Fruit fly (Drosophila melanogaster) whole organism, embryonic: ENCODE measurements around the gene CG11426.
A peak's percentile ranks its signal among the peaks of the same experiment; 100 is the strongest.

Experiments used
- ATbp ChIP-seq: fragments of 200-800 bp; sonication (Bioruptor generic); optimal IDR thresholded peaks from 2 replicates; lab custom pipeline; 2017; ENCODE audit warnings: missing biosample characterization, mild to moderate bottlenecking, missing genetic modification characterization, missing genetic modification reagents
- Blimp-1 ChIP-seq: fragments of 200-800 bp; sonication (Bioruptor generic); optimal IDR thresholded peaks from 3 replicates; lab custom pipeline; 2018; ENCODE audit warnings: missing biosample characterization, missing genetic modification characterization, mild to moderate bottlenecking, moderate library complexity, missing genetic modification reagents
- CG12744 ChIP-seq: fragments of 200-800 bp; sonication (Bioruptor generic); optimal IDR thresholded peaks from 2 replicates; lab custom pipeline; 2016; ENCODE audit warnings: missing biosample characterization, missing genetic modification characterization
- CG12769 ChIP-seq: fragments of 200-800 bp; sonication (Bioruptor generic); optimal IDR thresholded peaks from 2 replicates; lab custom pipeline; 2019; ENCODE audit warnings: missing biosample characterization, mild to moderate bottlenecking, missing genetic modification characterization, moderate library complexity
- CG15269 ChIP-seq: fragments of 200-800 bp; sonication (Bioruptor generic); optimal IDR thresholded peaks from 2 replicates; lab custom pipeline; 2018; ENCODE audit warnings: missing biosample characterization, mild to moderate bottlenecking, missing genetic modification characterization, moderate library complexity
- CG15601 ChIP-seq: fragments of 200-800 bp; sonication (Bioruptor generic); optimal IDR thresholded peaks from 3 replicates; lab custom pipeline; 2019; ENCODE audit warnings: missing biosample characterization, mild to moderate bottlenecking, missing genetic modification characterization, moderate library complexity
- CG18262 ChIP-seq: fragments of 200-800 bp; optimal IDR thresholded peaks from 3 replicates; lab custom pipeline; 2019; ENCODE audit warnings: missing biosample characterization, mild to moderate bottlenecking, missing genetic modification characterization, moderate library complexity
- CG2120 ChIP-seq: fragments of 200-800 bp; sonication (Bioruptor generic); optimal IDR thresholded peaks from 3 replicates; lab custom pipeline; 2016; ENCODE audit warnings: missing biosample characterization, missing genetic modification characterization
- CG2678 ChIP-seq: fragments of 200-800 bp; sonication (Bioruptor generic); optimal IDR thresholded peaks from 3 replicates; lab custom pipeline; 2019; ENCODE audit warnings: missing biosample characterization, mild to moderate bottlenecking, missing genetic modification characterization, moderate library complexity
- CG3281 ChIP-seq: fragments of 200-800 bp; sonication (Bioruptor generic); optimal IDR thresholded peaks from 3 replicates; lab custom pipeline; 2017; ENCODE audit warnings: missing biosample characterization, mild to moderate bottlenecking, missing genetic modification characterization
- CG4707 ChIP-seq: fragments of 200-800 bp; sonication (Bioruptor generic); optimal IDR thresholded peaks from 2 replicates; lab custom pipeline; 2018; ENCODE audit warnings: missing biosample characterization, mild to moderate bottlenecking, missing genetic modification characterization, moderate library complexity
- CG5180 ChIP-seq: fragments of 200-800 bp; sonication (Bioruptor generic); optimal IDR thresholded peaks from 3 replicates; lab custom pipeline; 2017; ENCODE audit warnings: missing biosample characterization, missing genetic modification characterization, mild to moderate bottlenecking, moderate library complexity, missing genetic modification reagents
- CG9932 ChIP-seq: fragments of 200-800 bp; sonication (Bioruptor generic); IDR thresholded peaks from 2 replicates; pipeline ENCODE4 v1.3.6; 2022; ENCODE audit warnings: missing biosample characterization, missing genetic modification characterization
- Deaf1 ChIP-seq: fragments of 200-800 bp; optimal IDR thresholded peaks from 3 replicates; lab custom pipeline; 2019; ENCODE audit warnings: missing biosample characterization, mild to moderate bottlenecking, missing genetic modification characterization, moderate library complexity
- Drgx ChIP-seq: fragments of 200-800 bp; sonication (Bioruptor generic); IDR thresholded peaks from 2 replicates; pipeline ENCODE4 v1.3.6; 2022; ENCODE audit warnings: missing biosample characterization, missing genetic modification characterization
- Fer1 ChIP-seq: fragments of 200-800 bp; sonication (Bioruptor generic); optimal IDR thresholded peaks from 2 replicates; lab custom pipeline; 2017; ENCODE audit warnings: missing biosample characterization, mild to moderate bottlenecking, missing genetic modification characterization
- Hey ChIP-seq: fragments of 200-800 bp; sonication (Bioruptor generic); optimal IDR thresholded peaks from 3 replicates; lab custom pipeline; 2018; ENCODE audit warnings: missing biosample characterization, mild to moderate bottlenecking, missing genetic modification characterization
- Hmx ChIP-seq: fragments of 200-800 bp; sonication (Bioruptor generic); optimal IDR thresholded peaks from 2 replicates; lab custom pipeline; 2016; ENCODE audit warnings: missing biosample characterization, missing genetic modification characterization
- Meics ChIP-seq: fragments of 200-800 bp; sonication (Bioruptor generic); optimal IDR thresholded peaks from 2 replicates; lab custom pipeline; 2017; ENCODE audit warnings: missing biosample characterization, mild to moderate bottlenecking, missing genetic modification characterization
- Opbp ChIP-seq: fragments of 200-800 bp; sonication (Bioruptor generic); IDR thresholded peaks from 3 replicates; pipeline ENCODE4 v1.3.6; 2022; ENCODE audit warnings: missing biosample characterization, missing genetic modification characterization; ENCODE audit not compliant: partially characterized antibody
- PHDP ChIP-seq: fragments of 200-800 bp; sonication (Bioruptor generic); optimal IDR thresholded peaks from 3 replicates; lab custom pipeline; 2018; ENCODE audit warnings: missing biosample characterization, mild to moderate bottlenecking, missing genetic modification characterization, moderate library complexity
- Vsx1 ChIP-seq: fragments of 200-800 bp; sonication (Bioruptor generic); optimal IDR thresholded peaks from 2 replicates; lab custom pipeline; 2017; ENCODE audit warnings: missing biosample characterization, mild to moderate bottlenecking, missing genetic modification characterization, missing genetic modification reagents
- Xrp1 ChIP-seq: fragments of 200-800 bp; sonication (Bioruptor generic); IDR thresholded peaks from 2 replicates; pipeline ENCODE4 v1.3.6; 2022; ENCODE audit warnings: missing biosample characterization, missing genetic modification characterization
- abd-A ChIP-seq: fragments of 200-800 bp; sonication (Bioruptor generic); optimal IDR thresholded peaks from 3 replicates; lab custom pipeline; 2019; ENCODE audit warnings: missing biosample characterization, mild to moderate bottlenecking, missing genetic modification characterization, moderate library complexity
- bbx ChIP-seq: fragments of 200-800 bp; sonication (Bioruptor generic); IDR thresholded peaks from 2 replicates; pipeline ENCODE4 v1.3.6; 2022; ENCODE audit warnings: missing biosample characterization, missing genetic modification characterization; ENCODE audit not compliant: partially characterized antibody
- chinmo ChIP-seq: fragments of 200-800 bp; sonication (Bioruptor generic); IDR thresholded peaks from 4 replicates; pipeline ENCODE4 v1.3.6; 2022; ENCODE audit warnings: missing biosample characterization, missing genetic modification characterization; ENCODE audit not compliant: partially characterized antibody
- ci ChIP-seq: fragments of 200-800 bp; sonication (Bioruptor generic); IDR thresholded peaks from 3 replicates; pipeline ENCODE4 v1.3.6; 2022; ENCODE audit warnings: missing biosample characterization, missing genetic modification characterization
- gem ChIP-seq: fragments of 200-800 bp; sonication (Bioruptor generic); optimal IDR thresholded peaks from 2 replicates; lab custom pipeline; 2019; ENCODE audit warnings: missing biosample characterization, mild to moderate bottlenecking, missing genetic modification characterization, moderate library complexity
- gro ChIP-seq: fragments of 200-800 bp; sonication (Bioruptor generic); optimal IDR thresholded peaks from 2 replicates; lab custom pipeline; 2016; ENCODE audit warnings: missing biosample characterization, missing genetic modification characterization
- lab ChIP-seq: fragments of 200-800 bp; sonication (Bioruptor generic); optimal IDR thresholded peaks from 3 replicates; lab custom pipeline; 2017; ENCODE audit warnings: missing biosample characterization, missing genetic modification characterization, mild to moderate bottlenecking, moderate library complexity, missing genetic modification reagents
- nom ChIP-seq: fragments of 200-800 bp; sonication (Bioruptor generic); optimal IDR thresholded peaks from 2 replicates; lab custom pipeline; 2017; ENCODE audit warnings: missing biosample characterization, missing genetic modification characterization, mild to moderate bottlenecking, moderate library complexity, missing genetic modification reagents
- oc ChIP-seq: fragments of 200-800 bp; sonication (Bioruptor generic); optimal IDR thresholded peaks from 2 replicates; lab custom pipeline; 2018; ENCODE audit warnings: missing biosample characterization, mild to moderate bottlenecking, missing genetic modification characterization, moderate library complexity
- otp ChIP-seq: fragments of 200-800 bp; sonication (Bioruptor generic); IDR thresholded peaks from 3 replicates; pipeline ENCODE4, ENCODE4 v1.3.6; 2022; ENCODE audit warnings: missing biosample characterization, missing genetic modification characterization
- peb ChIP-seq: fragments of 200-800 bp; sonication (Bioruptor generic); IDR thresholded peaks from 2 replicates; pipeline ENCODE4 v1.3.6; 2022; ENCODE audit warnings: missing biosample characterization, missing genetic modification characterization
- sd ChIP-seq: fragments of 200-800 bp; sonication (Bioruptor generic); optimal IDR thresholded peaks from 3 replicates; lab custom pipeline; 2018; ENCODE audit warnings: missing biosample characterization, mild to moderate bottlenecking, missing genetic modification characterization, moderate library complexity
- sens ChIP-seq: fragments of 200-800 bp; sonication (Bioruptor generic); peaks from one replicate; lab custom pipeline; 2016; ENCODE audit warnings: missing biosample characterization, missing genetic modification characterization
- sim ChIP-seq: fragments of 200-800 bp; sonication (Bioruptor generic); IDR thresholded peaks from 2 replicates; pipeline ENCODE4 v1.3.6; 2022; ENCODE audit warnings: missing biosample characterization, missing genetic modification characterization
- so ChIP-seq: fragments of 200-800 bp; sonication (Bioruptor generic); IDR thresholded peaks from 3 replicates; pipeline ENCODE4 v1.3.6; 2022; ENCODE audit warnings: missing biosample characterization, missing genetic modification characterization
- yki ChIP-seq: fragments of >200 bp; optimal IDR thresholded peaks from 3 replicates; lab custom pipeline; 2018

CG11426 gene

dm6 chr3L:22465486-22466402 lies 4.6 kb upstream of the CG11426 start, which contains the start of gene CG11438:
Gene CG11438, plus strand, starts transcription at chr3L:22465619.
- TF ChIP-seq ci = peak; percentile 13; the same call in 1 of the 3 replicates
- TF ChIP-seq peb (GFP tag; lab: Robert Waterston, UW) = no peak
- TF ChIP-seq ATbp (GFP tag; lab: Kevin White, UChicago) = peak; percentile 39
- TF ChIP-seq Meics (GFP tag; lab: Kevin White, UChicago) = peak; percentile 7
- no peak for TF ChIP-seq Xrp1 (GFP tag; lab: Robert Waterston, UW)
- peak; percentile 82 for TF ChIP-seq sd
- TF ChIP-seq yki (lab: Kevin White, UChicago) = no peak
- peak; percentile 62 for TF ChIP-seq sens (GFP tag; lab: Kevin White, UChicago)
- peak; percentile 20 for TF ChIP-seq CG2120 (GFP tag; lab: Kevin White, UChicago)
- peak; percentile 8 for TF ChIP-seq nom
- TF ChIP-seq so = 0 out of 3 replicates have a peak, but pooled peaks have one; percentile 13
- TF ChIP-seq abd-A = peak; percentile 20
- peak; percentile 5 for TF ChIP-seq Fer1 (GFP tag; lab: Kevin White, UChicago)
- TF ChIP-seq CG9932 (GFP tag; lab: Robert Waterston, UW) = 0 out of 2 replicates have a peak, but pooled peaks have one; percentile 23
- peak; percentile 7 for TF ChIP-seq CG15269 (tag; lab: Kevin White, UChicago)
- TF ChIP-seq Opbp = 0 out of 3 replicates have a peak, but pooled peaks have one; percentile 34
- peak; percentile 23 for TF ChIP-seq CG2678 (tag; lab: Kevin White, UChicago)
- TF ChIP-seq sim (GFP tag; lab: Robert Waterston, UW) = no peak
- peak; percentile 23 for TF ChIP-seq gro
- peak; percentile 21 for TF ChIP-seq Deaf1 (tag; lab: Kevin White, UChicago)
- TF ChIP-seq CG12744 (GFP tag; lab: Kevin White, UChicago) = no peak
- 0 out of 4 replicates have a peak, but pooled peaks have one; percentile 60 for TF ChIP-seq chinmo (GFP tag; lab: Robert Waterston, UW)
- peak; percentile 76 for TF ChIP-seq Blimp-1
- TF ChIP-seq CG5180 (GFP tag; lab: Kevin White, UChicago) = peak; percentile 31
- 0 out of 2 replicates have a peak, but pooled peaks have one; percentile 12 for TF ChIP-seq bbx (GFP tag; lab: Robert Waterston, UW)
- peak; percentile 38 for TF ChIP-seq lab (GFP tag; lab: Kevin White, UChicago)
- TF ChIP-seq CG18262 (tag; lab: Kevin White, UChicago) = peak; percentile 41
- 0 out of 3 replicates have a peak, but pooled peaks have one; percentile 7 for TF ChIP-seq otp (GFP tag; lab: Robert Waterston, UW)
- TF ChIP-seq CG15601 (tag; lab: Kevin White, UChicago) = peak; percentile 15
- TF ChIP-seq Vsx1 (GFP tag; lab: Kevin White, UChicago) = no peak
- no peak for TF ChIP-seq Hmx (GFP tag; lab: Kevin White, UChicago)
- no peak for TF ChIP-seq CG4707 (GFP tag; lab: Kevin White, UChicago)
- TF ChIP-seq PHDP (tag; lab: Kevin White, UChicago) = peak; percentile 26
- TF ChIP-seq gem = peak; percentile 3
- TF ChIP-seq oc (tag; lab: Kevin White, UChicago) = peak; percentile 22
- TF ChIP-seq Hey (tag; lab: Kevin White, UChicago) = no peak
- TF ChIP-seq Drgx = 0 out of 2 replicates have a peak, but pooled peaks have one; percentile 29
- TF ChIP-seq CG3281 (GFP tag; lab: Kevin White, UChicago) = peak; percentile 17
- TF ChIP-seq CG12769 = peak; percentile 8
